Fruit fly (Drosophila melanogaster) whole organism, larva: ENCODE results near the gene ninaC.
A peak's percentile ranks its signal among the peaks of the same experiment; 100 is the strongest.

Experiments used
- noc ChIP-seq: fragments of 200-800 bp; sonication (Bioruptor generic); optimal IDR thresholded peaks from 3 replicates; lab custom pipeline; 2019; ENCODE audit warnings: missing biosample characterization, mild to moderate bottlenecking, missing genetic modification characterization, moderate library complexity

The ninaC gene

dm6 chr2L:7377402-7377801 lies at the start of gene ninaC:
TSS of gene ninaC (plus strand) at chr2L:7377702.
- TF ChIP-seq noc (tag; lab: Kevin White, UChicago): no peak

dm6 chr2L:7332780-7333179 lies 44.7 kb upstream of the ninaC start:
- peak; percentile 51 for TF ChIP-seq noc (tag; lab: Kevin White, UChicago)

dm6 chr2L:7333184-7334025 lies 44.1 kb upstream of the ninaC start, which contains the start of gene Wnt6:
TSS of gene Wnt6 (plus strand) at chr2L:7333714.
- TF ChIP-seq noc (tag; lab: Kevin White, UChicago): peak; percentile 54

- TF ChIP-seq noc (tag; lab: Kevin White, UChicago): no peak
These were observed 43.3 kb upstream of the ninaC start for dm6 chr2L:7334183-7334582.

DNA sequence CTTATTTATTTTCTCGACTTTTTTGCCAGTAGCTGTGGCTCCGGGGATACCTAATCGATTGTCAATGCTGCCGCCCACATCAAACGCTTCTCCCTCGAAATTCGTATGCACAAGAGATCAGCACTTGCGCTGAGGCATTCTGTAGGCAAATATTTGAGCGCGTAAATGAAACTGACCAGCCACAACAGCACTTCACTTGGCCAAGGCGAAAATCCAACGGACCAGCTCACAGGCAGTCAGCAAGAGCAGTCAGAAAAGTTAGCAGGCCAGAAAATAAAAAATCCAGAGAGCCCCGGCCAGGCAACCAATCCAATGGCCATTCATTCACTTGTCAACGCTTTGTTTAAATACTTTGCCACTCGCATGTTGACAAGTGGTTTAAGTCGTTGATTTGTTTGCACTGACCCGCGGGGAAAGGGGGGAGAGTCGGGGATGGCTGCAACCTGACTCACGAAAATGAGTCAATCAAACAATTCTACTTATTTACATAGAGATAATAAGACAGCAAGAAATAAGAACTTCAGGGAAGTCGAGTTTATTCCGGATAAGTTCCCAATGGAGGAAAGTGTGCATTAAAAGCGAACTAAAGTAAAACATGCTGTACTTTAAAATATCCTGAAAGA lies 38.0 kb upstream of the ninaC start:
- no peak for TF ChIP-seq noc (tag; lab: Kevin White, UChicago)

DNA sequence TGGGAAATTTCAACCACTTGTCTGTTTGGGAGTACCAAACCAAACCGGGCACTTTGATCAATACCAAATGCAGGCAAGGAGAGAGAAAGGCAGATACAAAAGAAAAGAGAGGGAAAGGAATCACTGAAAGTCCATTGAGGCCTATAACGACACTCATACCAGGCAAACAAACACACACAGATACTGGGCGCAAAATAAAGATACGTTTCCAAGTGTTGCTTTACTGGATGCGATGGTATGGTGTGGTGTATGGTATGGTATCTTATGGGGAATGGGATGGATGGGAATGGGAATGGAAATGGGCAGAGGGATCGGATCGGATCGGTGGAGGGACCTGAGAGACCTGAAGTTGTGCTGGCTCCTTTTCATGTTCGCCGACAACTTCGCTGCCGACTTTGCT lies 37.4 kb upstream of the ninaC start:
- no peak for TF ChIP-seq noc (tag; lab: Kevin White, UChicago)

- TF ChIP-seq noc (tag; lab: Kevin White, UChicago): peak; percentile 41
These were observed 24.7 kb upstream of the ninaC start for dm6 chr2L:7352775-7353187.

- TF ChIP-seq noc (tag; lab: Kevin White, UChicago): no peak
These were observed 19.4 kb upstream of the ninaC start for dm6 chr2L:7358008-7358582.

dm6 chr2L:7358788-7359187 lies 18.7 kb upstream of the ninaC start:
- TF ChIP-seq noc (tag; lab: Kevin White, UChicago): no peak

- no peak for TF ChIP-seq noc (tag; lab: Kevin White, UChicago)
These were observed 14.4 kb upstream of the ninaC start, which contains the start of gene Wnt10 for dm6 chr2L:7363079-7363478. TSS of gene Wnt10 (plus strand) at chr2L:7363379.

dm6 chr2L:7376157-7376556 lies 1.3 kb upstream of the ninaC start:
- no peak for TF ChIP-seq noc (tag; lab: Kevin White, UChicago)

DNA sequence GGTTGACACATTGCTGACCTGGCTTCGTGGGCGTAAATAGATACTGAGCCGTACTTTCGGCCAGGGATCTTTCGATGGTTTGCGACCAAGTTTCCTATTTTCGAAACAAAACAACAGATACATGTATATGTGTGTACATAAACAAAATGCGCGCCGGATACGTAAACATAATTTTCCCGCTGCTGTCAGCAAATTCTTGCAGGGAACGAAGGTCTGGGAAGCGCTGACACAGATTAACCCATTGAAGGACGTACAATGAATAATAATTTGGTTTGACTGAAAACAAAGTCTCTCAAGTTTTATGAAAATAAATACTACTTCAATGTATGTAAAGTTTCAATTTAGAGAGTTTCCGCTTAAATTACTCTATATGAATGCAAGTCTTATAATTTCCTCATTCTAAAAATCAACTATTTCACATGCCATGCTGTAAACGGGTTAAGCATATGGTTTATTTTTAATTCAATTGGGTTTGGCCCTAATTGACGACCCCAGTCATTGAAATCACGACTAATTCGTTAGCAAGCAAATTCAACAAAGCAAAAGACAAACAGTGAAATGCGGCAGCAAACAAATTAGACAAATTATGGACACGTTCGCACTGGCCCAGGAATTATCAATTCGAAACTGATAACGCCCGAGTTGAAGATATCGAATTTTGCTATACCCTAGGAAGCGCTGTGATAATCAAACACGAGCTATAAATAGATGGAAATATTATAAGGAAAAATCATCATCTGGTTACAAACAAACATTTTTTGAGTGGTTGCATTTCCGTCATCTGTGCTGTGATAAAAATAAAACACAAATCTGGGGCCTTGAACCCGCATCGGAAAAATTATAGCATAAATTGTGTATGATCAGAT lies 9.3 kb downstream of the ninaC start:
- no peak for TF ChIP-seq noc (tag; lab: Kevin White, UChicago)

- no peak for TF ChIP-seq noc (tag; lab: Kevin White, UChicago)
These were observed 10.5 kb downstream of the ninaC start, which contains the start of the genes CG5149 and gudu for dm6 chr2L:7387813-7388558. TSS of gene CG5149 (minus strand) at chr2L:7388253. TSS of gene gudu (plus strand) at chr2L:7388508.

DNA sequence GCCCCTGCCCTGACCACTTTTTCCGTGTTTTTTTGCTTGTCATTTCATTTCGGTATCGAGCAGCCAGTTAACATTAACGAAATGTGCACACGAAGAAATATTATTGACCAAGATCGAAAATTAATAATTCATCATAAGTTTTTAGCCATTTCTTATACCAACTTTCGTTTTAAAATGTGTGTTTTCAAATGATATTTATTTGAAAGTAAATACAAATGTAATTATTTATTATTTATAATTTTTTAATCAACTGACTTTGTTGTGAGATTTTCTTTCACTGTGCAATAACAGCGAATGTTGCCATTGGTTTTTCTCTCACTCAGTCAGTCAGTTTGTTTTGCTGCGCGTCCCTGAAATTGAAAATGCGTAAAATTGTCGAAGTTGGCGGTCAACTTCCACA lies 18.3 kb downstream of the ninaC start:
- no peak for TF ChIP-seq noc (tag; lab: Kevin White, UChicago)

DNA sequence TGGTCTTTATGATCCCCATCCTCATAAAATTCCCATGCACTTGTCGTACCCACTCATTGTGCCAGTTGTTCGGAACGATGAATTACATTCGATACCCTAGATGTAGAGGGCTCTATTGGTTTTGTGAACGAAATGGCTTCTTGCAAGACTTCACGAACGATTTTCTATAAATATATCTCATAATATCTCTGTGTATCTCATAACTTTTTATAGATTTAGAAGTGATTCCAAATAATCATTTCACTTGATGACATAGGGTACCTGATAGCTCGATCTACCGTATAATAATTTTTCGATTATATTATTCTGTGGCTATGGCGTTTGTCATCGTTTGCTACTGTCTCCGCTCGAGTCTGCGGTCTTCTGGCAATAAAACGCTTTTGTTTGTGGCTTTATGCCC lies 19.5 kb downstream of the ninaC start:
- TF ChIP-seq noc (tag; lab: Kevin White, UChicago): peak; percentile 44
